Fruit fly (Drosophila melanogaster): Measurements from ENCODE around the gene Mps1.

dm6 chr3R:17624968-17625367 lies 46.1 kb upstream of the Mps1 start, which contains the start of gene AttD:
- TF ChIP-seq usp (GFP tag; optimal IDR thresholded peaks at IDR 0.05) (no peak), pan (optimal IDR thresholded peaks at IDR 0.05) (no peak), psq (optimal IDR thresholded peaks at IDR 0.05) (no peak)

All from whole organism.